Fruit fly (Drosophila melanogaster) whole organism, prepupa: ENCODE data around the gene COX7AL2.
A peak's percentile ranks its signal among the peaks of the same experiment; 100 is the strongest.

Experiments used
- Blimp-1 ChIP-seq: fragments of 200-800 bp; sonication (Bioruptor generic); optimal IDR thresholded peaks from 3 replicates; lab custom pipeline; 2017; ENCODE audit warnings: missing biosample characterization, missing genetic modification characterization, mild to moderate bottlenecking, moderate library complexity, missing genetic modification reagents
- CG10631 ChIP-seq: fragments of 200-800 bp; sonication (Bioruptor generic); optimal IDR thresholded peaks from 2 replicates; lab custom pipeline; 2016; ENCODE audit warnings: missing biosample characterization, missing genetic modification characterization
- CG11294 ChIP-seq: fragments of 200-800 bp; sonication (Bioruptor generic); IDR thresholded peaks from 2 replicates; pipeline ENCODE4 v1.3.6; 2022; ENCODE audit warnings: missing biosample characterization, missing genetic modification characterization
- CG11762 ChIP-seq: fragments of 200-800 bp; sonication (Bioruptor generic); optimal IDR thresholded peaks from 3 replicates; lab custom pipeline; 2016; ENCODE audit warnings: missing biosample characterization, missing genetic modification characterization; ENCODE audit not compliant: insufficient read depth
- CG11902 ChIP-seq: fragments of 200-800 bp; sonication (Bioruptor generic); optimal IDR thresholded peaks from 3 replicates; lab custom pipeline; 2016; ENCODE audit warnings: missing biosample characterization, missing genetic modification characterization
- CG1621 ChIP-seq: fragments of 200-800 bp; sonication (Bioruptor generic); optimal IDR thresholded peaks from 3 replicates; lab custom pipeline; 2018; ENCODE audit warnings: missing biosample characterization, mild to moderate bottlenecking, missing genetic modification characterization
- CG3032 ChIP-seq: fragments of 200-800 bp; optimal IDR thresholded peaks from 2 replicates; lab custom pipeline; 2019; ENCODE audit warnings: missing biosample characterization, mild to moderate bottlenecking, missing genetic modification characterization, moderate library complexity
- CG32006 ChIP-seq: fragments of 200-800 bp; sonication (Bioruptor generic); optimal IDR thresholded peaks from 3 replicates; lab custom pipeline; 2017; ENCODE audit warnings: missing biosample characterization, mild to moderate bottlenecking, missing genetic modification characterization
- CG34406 ChIP-seq: fragments of 200-800 bp; sonication (Bioruptor generic); optimal IDR thresholded peaks from 3 replicates; lab custom pipeline; 2016; ENCODE audit warnings: missing biosample characterization, missing genetic modification characterization
- CG4318 ChIP-seq: fragments of 200-800 bp; sonication (Bioruptor generic); optimal IDR thresholded peaks from 3 replicates; lab custom pipeline; 2017; ENCODE audit warnings: missing biosample characterization, mild to moderate bottlenecking, missing genetic modification characterization
- CG6163 ChIP-seq: fragments of 200-800 bp; sonication (Bioruptor generic); IDR thresholded peaks from 3 replicates; pipeline ENCODE4 v1.3.6; 2022; ENCODE audit warnings: missing biosample characterization, missing genetic modification characterization
- CG6276 ChIP-seq: fragments of 200-800 bp; sonication (Bioruptor generic); optimal IDR thresholded peaks from 2 replicates; lab custom pipeline; 2017; ENCODE audit warnings: missing biosample characterization, mild to moderate bottlenecking, missing genetic modification characterization
- CG6792 ChIP-seq: fragments of 200-800 bp; sonication (Bioruptor generic); optimal IDR thresholded peaks from 3 replicates; lab custom pipeline; 2016; ENCODE audit warnings: missing biosample characterization, missing genetic modification characterization
- CG6808 ChIP-seq: fragments of 200-800 bp; sonication (Bioruptor generic); optimal IDR thresholded peaks from 3 replicates; lab custom pipeline; 2017; ENCODE audit warnings: missing biosample characterization, missing genetic modification characterization, mild to moderate bottlenecking, moderate library complexity, missing genetic modification reagents
- CG6854 ChIP-seq: fragments of 200-800 bp; sonication (Bioruptor generic); optimal IDR thresholded peaks from 2 replicates; lab custom pipeline; 2017; ENCODE audit warnings: missing biosample characterization, mild to moderate bottlenecking, missing genetic modification characterization
- CG7368 ChIP-seq: fragments of 200-800 bp; sonication (Bioruptor generic); optimal IDR thresholded peaks from 3 replicates; lab custom pipeline; 2016; ENCODE audit warnings: missing biosample characterization, missing genetic modification characterization
- CG8119 ChIP-seq: fragments of 200-800 bp; sonication (Bioruptor generic); IDR thresholded peaks from 3 replicates; pipeline ENCODE4 v1.3.6; 2022; ENCODE audit warnings: missing biosample characterization, missing genetic modification characterization
- CG8319 ChIP-seq: fragments of 200-800 bp; sonication (Bioruptor generic); optimal IDR thresholded peaks from 3 replicates; lab custom pipeline; 2016; ENCODE audit warnings: missing biosample characterization, missing genetic modification characterization
- CG8632 ChIP-seq: fragments of 200-800 bp; sonication (Bioruptor generic); optimal IDR thresholded peaks from 3 replicates; lab custom pipeline; 2016; ENCODE audit warnings: missing biosample characterization, missing genetic modification characterization
- CG9139 ChIP-seq: fragments of 200-800 bp; sonication (Bioruptor generic); optimal IDR thresholded peaks from 3 replicates; lab custom pipeline; 2017; ENCODE audit warnings: missing biosample characterization, mild to moderate bottlenecking, missing genetic modification characterization
- Eip75B ChIP-seq: fragments of 200-800 bp; sonication (Bioruptor generic); optimal IDR thresholded peaks from 3 replicates; lab custom pipeline; 2016; ENCODE audit warnings: missing biosample characterization, missing genetic modification characterization
- Ets96B ChIP-seq: fragments of 200-800 bp; optimal IDR thresholded peaks from 2 replicates; lab custom pipeline; 2019; ENCODE audit warnings: missing biosample characterization, mild to moderate bottlenecking, missing genetic modification characterization, moderate library complexity
- Gug ChIP-seq: fragments of 200-800 bp; sonication (Bioruptor generic); IDR thresholded peaks from 2 replicates; pipeline ENCODE4 v1.3.6; 2022; ENCODE audit warnings: missing biosample characterization, missing genetic modification characterization
- Hr38 ChIP-seq: sonication (Bioruptor generic); optimal IDR thresholded peaks from 2 replicates; lab custom pipeline; 2016; ENCODE audit warnings: missing biosample characterization, missing genetic modification characterization
- Hr39 ChIP-seq: fragments of 200-800 bp; sonication (Bioruptor generic); optimal IDR thresholded peaks from 2 replicates; lab custom pipeline; 2016; ENCODE audit warnings: missing biosample characterization, missing genetic modification characterization
- Hr4 ChIP-seq: fragments of 200-800 bp; sonication (Bioruptor generic); optimal IDR thresholded peaks from 3 replicates; lab custom pipeline; 2016; ENCODE audit warnings: missing biosample characterization, missing genetic modification characterization
- Lpt ChIP-seq: fragments of 200-800 bp; sonication (Bioruptor generic); optimal IDR thresholded peaks from 3 replicates; lab custom pipeline; 2016; ENCODE audit warnings: missing biosample characterization, missing genetic modification characterization
- Met ChIP-seq: fragments of 200-800 bp; sonication (Bioruptor generic); optimal IDR thresholded peaks from 3 replicates; lab custom pipeline; 2016; ENCODE audit warnings: missing biosample characterization, missing genetic modification characterization
- OdsH ChIP-seq: fragments of 200-800 bp; sonication (Bioruptor generic); optimal IDR thresholded peaks from 3 replicates; lab custom pipeline; 2016; ENCODE audit warnings: missing biosample characterization, missing genetic modification characterization
- Sox102F ChIP-seq: fragments of 200-800 bp; sonication (Bioruptor generic); optimal IDR thresholded peaks from 2 replicates; lab custom pipeline; 2016; ENCODE audit warnings: missing biosample characterization, mild to moderate bottlenecking, missing genetic modification characterization
- Sox14 ChIP-seq: fragments of 200-800 bp; sonication (Bioruptor generic); optimal IDR thresholded peaks from 3 replicates; lab custom pipeline; 2016; ENCODE audit warnings: missing biosample characterization, missing genetic modification characterization
- Sox15 ChIP-seq: fragments of 200-800 bp; sonication (Bioruptor generic); optimal IDR thresholded peaks from 3 replicates; lab custom pipeline; 2016; ENCODE audit warnings: missing biosample characterization, missing genetic modification characterization
- achi ChIP-seq: fragments of 200-800 bp; sonication (Bioruptor generic); optimal IDR thresholded peaks from 3 replicates; lab custom pipeline; 2016; ENCODE audit warnings: missing biosample characterization, missing genetic modification characterization
- acj6 ChIP-seq: fragments of 200-800 bp; sonication (Bioruptor generic); optimal IDR thresholded peaks from 3 replicates; lab custom pipeline; 2016; ENCODE audit warnings: missing biosample characterization, missing genetic modification characterization
- cyc ChIP-seq: fragments of 200-800 bp; sonication (Bioruptor generic); optimal IDR thresholded peaks from 3 replicates; lab custom pipeline; 2016; ENCODE audit warnings: missing biosample characterization, missing genetic modification characterization
- dac ChIP-seq: fragments of 200-800 bp; sonication (Bioruptor generic); optimal IDR thresholded peaks from 2 replicates; lab custom pipeline; 2017; ENCODE audit warnings: missing biosample characterization, mild to moderate bottlenecking, missing genetic modification characterization
- eg ChIP-seq: fragments of 200-800 bp; sonication (Bioruptor generic); IDR thresholded peaks from 3 replicates; pipeline ENCODE4 v1.3.6; 2022; ENCODE audit warnings: missing biosample characterization, missing genetic modification characterization
- esn ChIP-seq: fragments of 200-800 bp; sonication (Bioruptor generic); optimal IDR thresholded peaks from 2 replicates; lab custom pipeline; 2016; ENCODE audit warnings: missing biosample characterization, mild to moderate bottlenecking, missing genetic modification characterization, moderate library complexity
- fd59A ChIP-seq: fragments of 200-800 bp; sonication (Bioruptor generic); optimal IDR thresholded peaks from 2 replicates; lab custom pipeline; 2017; ENCODE audit warnings: missing biosample characterization, mild to moderate bottlenecking, missing genetic modification characterization, missing genetic modification reagents
- fkh ChIP-seq: fragments of 200-800 bp; sonication (Bioruptor generic); optimal IDR thresholded peaks from 3 replicates; lab custom pipeline; 2017; ENCODE audit warnings: missing biosample characterization, mild to moderate bottlenecking, missing genetic modification characterization, moderate library complexity
- lz ChIP-seq: fragments of 200-800 bp; sonication (Bioruptor generic); optimal IDR thresholded peaks from 3 replicates; lab custom pipeline; 2016; ENCODE audit warnings: missing biosample characterization, missing genetic modification characterization
- net ChIP-seq: fragments of 200-800 bp; sonication (Bioruptor generic); optimal IDR thresholded peaks from 3 replicates; lab custom pipeline; 2016; ENCODE audit warnings: missing biosample characterization, missing genetic modification characterization
- pdm3 ChIP-seq: fragments of 200-800 bp; sonication (Bioruptor generic); optimal IDR thresholded peaks from 3 replicates; lab custom pipeline; 2016; ENCODE audit warnings: missing biosample characterization, missing genetic modification characterization
- ss ChIP-seq, 2 experiments: fragments of 200-800 bp; sonication (Bioruptor generic); optimal IDR thresholded peaks; 2 replicates in 1 of 2; 3 replicates in 1 of 2; lab custom pipeline; 2017 to 2018; ENCODE audit warnings: mild to moderate bottlenecking in 2 of 2, missing biosample characterization in 2 of 2, missing genetic modification characterization in 2 of 2, moderate library complexity in 1 of 2
- svp ChIP-seq: fragments of 200-800 bp; sonication (Bioruptor generic); peaks from one replicate; lab custom pipeline; 2016; ENCODE audit warnings: missing biosample characterization, missing genetic modification characterization
- topi ChIP-seq: fragments of 200-800 bp; sonication (Bioruptor generic); optimal IDR thresholded peaks from 3 replicates; lab custom pipeline; 2016; ENCODE audit warnings: missing biosample characterization, missing genetic modification characterization

Gene COX7AL2

dm6 chr2L:2163568-2163953, 34.2 kb downstream of the COX7AL2 start (continued):
- TF ChIP-seq fd59A (GFP tag; lab: Kevin White, UChicago) (peak; percentile 97), CG10631 (GFP tag; lab: Kevin White, UChicago) (peak; percentile 96), CG6808 (peak; percentile 95), topi (peak; percentile 96), CG3032 (tag; lab: Kevin White, UChicago) (peak; percentile 95), CG6163 (GFP tag; lab: Robert Waterston, UW) (peak; percentile 97), net (GFP tag; lab: Kevin White, UChicago) (peak; percentile 85), CG7368 (GFP tag; lab: Kevin White, UChicago) (peak; percentile 89), esn (peak; percentile 97), CG1621 (tag; lab: Kevin White, UChicago) (peak; percentile 96), CG6276 (GFP tag; lab: Kevin White, UChicago) (peak; percentile 76), CG11294 (GFP tag; lab: Robert Waterston, UW) (peak; percentile 86), Ets96B (tag; lab: Kevin White, UChicago) (peak; percentile 93), Blimp-1 (peak; percentile 81), Sox14 (GFP tag; lab: Kevin White, UChicago) (peak; percentile 98), CG8319 (GFP tag; lab: Kevin White, UChicago) (peak; percentile 83), CG11902 (GFP tag; lab: Kevin White, UChicago) (peak; percentile 90)

- no peak for TF ChIP-seq Sox15
- TF ChIP-seq Hr38 (GFP tag; lab: Kevin White, UChicago) = no peak
- peak; percentile 63 for TF ChIP-seq CG1621 (tag; lab: Kevin White, UChicago)
- no peak for TF ChIP-seq dac (GFP tag; lab: Kevin White, UChicago)
- peak; percentile 42 for TF ChIP-seq Lpt
- peak; percentile 33 for TF ChIP-seq CG4318 (GFP tag; lab: Kevin White, UChicago)
- TF ChIP-seq CG8319 (GFP tag; lab: Kevin White, UChicago) = no peak
- no peak for TF ChIP-seq Hr39 (GFP tag; lab: Kevin White, UChicago)
- TF ChIP-seq Met (GFP tag; lab: Kevin White, UChicago) = no peak
- TF ChIP-seq CG11902 (GFP tag; lab: Kevin White, UChicago) = no peak
- 0 out of 3 replicates have a peak, but pooled peaks have one; percentile 39 for TF ChIP-seq eg (GFP tag; lab: Robert Waterston, UW)
- peak; percentile 43 for TF ChIP-seq CG6276 (GFP tag; lab: Kevin White, UChicago)
- peak; percentile 30 for TF ChIP-seq pdm3
- TF ChIP-seq Ets96B (tag; lab: Kevin White, UChicago) = peak; percentile 80
- TF ChIP-seq CG6854 = no peak
- TF ChIP-seq svp (GFP tag; lab: Kevin White, UChicago) = no peak
- TF ChIP-seq CG11762 = peak; percentile 25
- TF ChIP-seq Gug (GFP tag; lab: Robert Waterston, UW) = no peak
- TF ChIP-seq CG9139 (GFP tag; lab: Kevin White, UChicago) = no peak
- TF ChIP-seq Hr4 (GFP tag; lab: Kevin White, UChicago) = peak; percentile 71
- TF ChIP-seq cyc (GFP tag; lab: Kevin White, UChicago) = no peak
- TF ChIP-seq ss (GFP tag; optimal IDR thresholded peaks at IDR 0.05; lab: Kevin White, UChicago) = peak; percentile 28 to 50
- TF ChIP-seq fkh (GFP tag; lab: Kevin White, UChicago) = no peak
- TF ChIP-seq CG34406 (GFP tag; lab: Kevin White, UChicago) = no peak
- TF ChIP-seq CG3032 (tag; lab: Kevin White, UChicago) = peak; percentile 64
- TF ChIP-seq CG7368 (GFP tag; lab: Kevin White, UChicago) = peak; percentile 41
- peak; percentile 1 for TF ChIP-seq lz
- peak; percentile 64 for TF ChIP-seq Sox14 (GFP tag; lab: Kevin White, UChicago)
- peak; percentile 66 for TF ChIP-seq CG6808
- TF ChIP-seq acj6 = peak; percentile 59
- no peak for TF ChIP-seq net (GFP tag; lab: Kevin White, UChicago)
- TF ChIP-seq CG8632 = peak; percentile 15
- peak; percentile 73 for TF ChIP-seq CG32006 (GFP tag; lab: Kevin White, UChicago)
- peak; percentile 17 for TF ChIP-seq fd59A (GFP tag; lab: Kevin White, UChicago)
- no peak for TF ChIP-seq Blimp-1
- peak; percentile 54; the same call in 2 of the 3 replicates for TF ChIP-seq CG8119 (GFP tag; lab: Robert Waterston, UW)
- TF ChIP-seq CG6792 = peak; percentile 50
- TF ChIP-seq achi = peak; percentile 72
- peak; percentile 74 for TF ChIP-seq CG10631 (GFP tag; lab: Kevin White, UChicago)
- TF ChIP-seq CG11294 (GFP tag; lab: Robert Waterston, UW) = no peak
- no peak for TF ChIP-seq Sox102F (GFP tag; lab: Kevin White, UChicago)
- peak; percentile 36 for TF ChIP-seq OdsH (GFP tag; lab: Kevin White, UChicago)
- peak; percentile 71 for TF ChIP-seq Eip75B (GFP tag; lab: Kevin White, UChicago)
Observed at dm6 chr2L:2162729-2163567, 34.8 kb downstream of the COX7AL2 start.
